Worm (Caenorhabditis elegans) whole organism, L1 larva: Measurements from ENCODE around the gene str-248.
"Not testable (repeated sequence)": the region's sequence is repeated elsewhere in the genome, so short reads cannot be mapped to it uniquely, and the experiment has no call there.

Experiments
- C16A3.4 ChIP-seq: fragments of 150-350 bp; optimal IDR thresholded peaks from 2 replicates; lab custom pipeline; 2014; ENCODE audit warnings: missing biosample characterization, missing genetic modification characterization
- C34B4.2 ChIP-seq: sonication (generic microtip); optimal IDR thresholded peaks from 2 replicates; lab custom pipeline; 2017; ENCODE audit warnings: mild to moderate bottlenecking, missing genetic modification characterization, missing compliant biosample characterization
- aha-1 ChIP-seq: fragments of 150-350 bp; optimal IDR thresholded peaks from 2 replicates; lab custom pipeline; 2014; ENCODE audit warnings: missing biosample characterization, missing genetic modification characterization
- aly-2 ChIP-seq: fragments of 150-350 bp; optimal IDR thresholded peaks from 2 replicates; lab custom pipeline; 2014; ENCODE audit warnings: missing biosample characterization, missing genetic modification characterization
- ceh-8 ChIP-seq: fragments of 200-800 bp; sonication (Bioruptor generic); optimal IDR thresholded peaks from 2 replicates; lab custom pipeline; 2018; ENCODE audit warnings: mild to moderate bottlenecking, missing genetic modification characterization, moderate library complexity, missing compliant biosample characterization
- ceh-88 ChIP-seq: fragments of 200-800 bp; sonication (Bioruptor generic); IDR thresholded peaks from 2 replicates; pipeline ENCODE4 v1.3.6; 2022; ENCODE audit warnings: missing genetic modification characterization, missing compliant biosample characterization
- ces-1 ChIP-seq: fragments of 150-350 bp; optimal IDR thresholded peaks from 2 replicates; lab custom pipeline; 2014; ENCODE audit warnings: missing biosample characterization, missing genetic modification reagents, missing genetic modification characterization
- efl-1 ChIP-seq, 4 experiments: fragments of 150-350 bp; optimal IDR thresholded peaks in 3 of 4; peaks in 1 of 4; 1 replicate in 1 of 4; 2 replicates in 3 of 4; lab custom pipeline; 2014; ENCODE audit warnings: missing biosample characterization in 2 of 4, missing genetic modification characterization in 2 of 4, missing genetic modification reagents in 2 of 4
- efl-3 ChIP-seq: fragments of 200-800 bp; sonication (Bioruptor generic); optimal IDR thresholded peaks from 2 replicates; lab custom pipeline; 2018; ENCODE audit warnings: mild to moderate bottlenecking, missing genetic modification characterization, missing compliant biosample characterization
- egl-27 ChIP-seq, 2 experiments: fragments of 150-350 bp in 1 of 2; sonication (generic microtip); optimal IDR thresholded peaks; 3 replicates each; lab custom pipeline; 2017 to 2018; ENCODE audit warnings: missing biosample characterization in 2 of 2, missing genetic modification characterization in 2 of 2, missing genetic modification reagents in 2 of 2
- fkh-8 ChIP-seq: sonication (generic microtip); optimal IDR thresholded peaks from 2 replicates; lab custom pipeline; 2016; ENCODE audit warnings: mild to moderate bottlenecking, missing genetic modification characterization, missing compliant biosample characterization
- hlh-4 ChIP-seq: sonication (generic microtip); optimal IDR thresholded peaks from 2 replicates; lab custom pipeline; 2016; ENCODE audit warnings: mild to moderate bottlenecking, missing genetic modification characterization, missing compliant biosample characterization
- hpl-2 ChIP-seq: fragments of 150-350 bp; optimal IDR thresholded peaks from 2 replicates; lab custom pipeline; 2014; ENCODE audit warnings: missing biosample characterization, missing genetic modification reagents, missing genetic modification characterization
- jun-1 ChIP-seq: fragments of 150-350 bp; optimal IDR thresholded peaks from 2 replicates; lab custom pipeline; 2014; ENCODE audit warnings: missing biosample characterization, missing genetic modification reagents, missing genetic modification characterization
- lin-14 ChIP-seq: fragments of 200-800 bp; sonication (Bioruptor generic); optimal IDR thresholded peaks from 2 replicates; lab custom pipeline; 2018; ENCODE audit warnings: mild to moderate bottlenecking, missing genetic modification characterization, moderate library complexity, missing compliant biosample characterization
- lsy-2 ChIP-seq, 2 experiments: fragments of 150-350 bp; optimal IDR thresholded peaks; 2 replicates each; lab custom pipeline; 2014; ENCODE audit warnings: missing biosample characterization in 2 of 2, missing genetic modification characterization in 2 of 2
- mab-9 ChIP-seq: fragments of 200-800 bp; sonication (Bioruptor generic); IDR thresholded peaks from 2 replicates; pipeline ENCODE4 v1.3.6; 2022; ENCODE audit warnings: missing genetic modification reagents, missing genetic modification characterization, missing compliant biosample characterization
- mdl-1 ChIP-seq, 2 experiments: fragments of 150-350 bp; optimal IDR thresholded peaks; 2 replicates each; lab custom pipeline; 2014 to 2017; ENCODE audit warnings: missing biosample characterization in 2 of 2, missing genetic modification characterization in 2 of 2, inconsistent platforms in 1 of 2
- mef-2 ChIP-seq: fragments of 150-350 bp; optimal IDR thresholded peaks from 2 replicates; lab custom pipeline; 2014; ENCODE audit warnings: missing biosample characterization, missing genetic modification characterization
- nhr-237 ChIP-seq: fragments of 150-350 bp; optimal IDR thresholded peaks from 2 replicates; lab custom pipeline; 2014; ENCODE audit warnings: missing biosample characterization, missing genetic modification characterization
- nhr-28 ChIP-seq: fragments of 150-350 bp; optimal IDR thresholded peaks from 2 replicates; lab custom pipeline; 2014; ENCODE audit warnings: missing biosample characterization, missing genetic modification characterization
- nhr-85 ChIP-seq: sonication (generic microtip); peaks from one replicate; lab custom pipeline; 2016; ENCODE audit warnings: missing genetic modification characterization, inconsistent platforms, missing compliant biosample characterization
- pag-3 ChIP-seq: sonication (generic microtip); optimal IDR thresholded peaks from 2 replicates; lab custom pipeline; 2017; ENCODE audit warnings: missing genetic modification characterization, mild to moderate bottlenecking, missing compliant biosample characterization, antibody characterized with exemption, borderline replicate concordance; ENCODE audit not compliant: insufficient read depth
- pqm-1 ChIP-seq: sonication (generic microtip); optimal IDR thresholded peaks from 3 replicates; lab custom pipeline; 2017; ENCODE audit warnings: missing biosample characterization, missing genetic modification characterization
- sox-4 ChIP-seq: sonication (generic microtip); optimal IDR thresholded peaks from 2 replicates; lab custom pipeline; 2016; ENCODE audit warnings: missing genetic modification characterization, missing compliant biosample characterization
- sptf-1 ChIP-seq: fragments of 150-350 bp; optimal IDR thresholded peaks from 2 replicates; lab custom pipeline; 2014; ENCODE audit warnings: missing biosample characterization, missing genetic modification characterization
- sup-37 ChIP-seq: fragments of 200-800 bp; sonication (Bioruptor generic); optimal IDR thresholded peaks from 2 replicates; lab custom pipeline; 2018; ENCODE audit warnings: mild to moderate bottlenecking, missing genetic modification characterization, missing compliant biosample characterization
- swsn-7 ChIP-seq: sonication (generic microtip); optimal IDR thresholded peaks from 2 replicates; lab custom pipeline; 2016; ENCODE audit warnings: missing genetic modification characterization, missing compliant biosample characterization
- tlp-1 ChIP-seq: fragments of 150-350 bp; optimal IDR thresholded peaks from 2 replicates; lab custom pipeline; 2014; ENCODE audit warnings: missing biosample characterization, missing genetic modification characterization
- unc-30 ChIP-seq: sonication (generic microtip); optimal IDR thresholded peaks from 2 replicates; lab custom pipeline; 2017; ENCODE audit warnings: missing biosample characterization, missing genetic modification characterization
- zag-1 ChIP-seq: fragments of 150-350 bp; optimal IDR thresholded peaks from 2 replicates; lab custom pipeline; 2014; ENCODE audit warnings: missing biosample characterization, missing genetic modification characterization
- ztf-11 ChIP-seq, 2 experiments: sonication (generic microtip); optimal IDR thresholded peaks; 2 replicates each; lab custom pipeline; 2016 to 2017; ENCODE audit warnings: missing genetic modification characterization in 2 of 2, missing biosample characterization in 1 of 2, missing compliant biosample characterization in 1 of 2

The str-248 gene

DNA sequence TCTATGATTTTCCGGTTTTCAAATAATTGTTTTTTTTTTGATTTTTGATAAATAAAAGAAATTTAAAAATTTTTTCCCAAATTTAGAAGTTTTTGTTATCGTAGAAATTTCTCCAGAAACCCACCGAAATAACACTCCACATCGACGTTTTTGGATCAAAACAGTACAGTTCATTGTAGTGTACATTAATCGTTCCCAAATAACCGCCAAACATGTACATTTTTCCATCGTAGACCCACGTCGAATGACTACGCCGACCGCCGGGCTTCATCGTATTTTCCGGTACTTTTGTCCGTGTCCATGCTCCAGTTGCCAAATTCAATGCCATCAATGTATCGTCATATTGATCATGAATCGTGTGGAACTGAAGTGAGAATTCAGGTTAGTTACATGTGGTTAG is 24.7 kb upstream of the str-248 start, which contains the start of gene F53E4.2:
F53E4.2 (plus strand) TSS at position 301 of the 400 bp plus-strand sequence.
- TF ChIP-seq sox-4: no peak
- no peak for TF ChIP-seq C16A3.4 (tag; lab: Kevin White, UChicago)
- TF ChIP-seq swsn-7 (tag; lab: Kevin White, UChicago): no peak
- TF ChIP-seq mdl-1 (tag; optimal IDR thresholded peaks at IDR 0.05; lab: Kevin White, UChicago): no peak
- no peak for TF ChIP-seq hpl-2 (GFP tag; lab: Kevin White, UChicago)
- TF ChIP-seq ces-1 (GFP tag; lab: Kevin White, UChicago): no peak

DNA sequence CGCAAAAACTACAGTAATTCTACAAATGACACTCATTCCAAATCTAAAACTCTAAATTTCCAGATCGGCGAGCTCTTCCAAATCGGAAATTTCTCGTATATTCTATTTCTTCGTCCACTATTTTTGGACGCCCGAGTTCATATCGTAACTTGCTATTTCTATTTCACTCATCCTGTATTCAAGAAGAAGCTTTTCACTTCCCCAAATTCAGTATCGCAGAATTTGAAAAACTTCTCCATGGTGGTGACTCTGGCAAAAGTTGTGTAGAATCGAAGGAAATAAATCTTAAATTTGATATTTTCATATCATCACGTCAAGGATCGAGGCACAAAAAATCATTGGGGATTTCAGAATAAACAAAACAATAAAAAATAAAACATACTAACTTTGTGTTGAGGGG is 22.7 kb upstream of the str-248 start:
- TF ChIP-seq nhr-85 (tag; lab: Kevin White, UChicago): peak; percentile 65
- TF ChIP-seq aha-1: no peak
- TF ChIP-seq nhr-237: no peak
- TF ChIP-seq efl-1 (optimal IDR thresholded peaks at IDR 0.05; lab: Kevin White, UChicago): no peak
- TF ChIP-seq efl-1 (GFP tag; optimal IDR thresholded peaks at IDR 0.05 in 1 of 2; lab: Kevin White, UChicago): peak in 1 of 2 experiments; percentile 81
- no peak for TF ChIP-seq jun-1 (tag; lab: Kevin White, UChicago)
- TF ChIP-seq ceh-8 (GFP tag; lab: Kevin White, UChicago): no peak
- no peak for TF ChIP-seq C16A3.4 (tag; lab: Kevin White, UChicago)
- TF ChIP-seq fkh-8: no peak
- TF ChIP-seq sup-37: no peak
- TF ChIP-seq mef-2 (tag; lab: Kevin White, UChicago): no peak
- no peak for TF ChIP-seq pag-3 (tag; lab: Kevin White, UChicago)
- no peak for TF ChIP-seq lin-14 (GFP tag; lab: Kevin White, UChicago)
- TF ChIP-seq aly-2 (tag; lab: Kevin White, UChicago): no peak
- TF ChIP-seq zag-1 (tag; lab: Kevin White, UChicago): no peak

DNA sequence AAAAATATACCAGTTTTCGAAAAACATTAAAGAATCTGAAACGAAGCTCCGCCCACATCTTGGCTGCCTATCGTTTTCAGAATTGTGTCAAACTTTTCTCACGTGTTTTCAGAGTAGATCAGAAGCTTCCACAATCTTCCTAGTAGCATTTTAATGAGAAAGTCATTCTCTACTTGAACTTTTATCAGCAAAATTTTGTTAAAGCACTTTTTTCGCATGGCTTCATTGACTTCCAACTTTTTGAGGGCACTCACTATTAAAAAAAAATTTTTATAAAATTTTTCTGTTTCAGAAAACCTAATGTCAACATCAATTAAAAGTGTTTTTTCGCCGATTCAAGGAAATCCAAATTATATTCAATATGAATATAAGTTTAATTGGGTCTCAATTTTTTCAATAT is 20.7 kb upstream of the str-248 start, which contains the start of gene sru-42:
sru-42 (plus strand) TSS at position 301 of the 400 bp plus-strand sequence.
- TF ChIP-seq fkh-8: peak; percentile 11
- no peak for TF ChIP-seq pqm-1 (tag; lab: Kevin White, UChicago)
- no peak for TF ChIP-seq unc-30

DNA sequence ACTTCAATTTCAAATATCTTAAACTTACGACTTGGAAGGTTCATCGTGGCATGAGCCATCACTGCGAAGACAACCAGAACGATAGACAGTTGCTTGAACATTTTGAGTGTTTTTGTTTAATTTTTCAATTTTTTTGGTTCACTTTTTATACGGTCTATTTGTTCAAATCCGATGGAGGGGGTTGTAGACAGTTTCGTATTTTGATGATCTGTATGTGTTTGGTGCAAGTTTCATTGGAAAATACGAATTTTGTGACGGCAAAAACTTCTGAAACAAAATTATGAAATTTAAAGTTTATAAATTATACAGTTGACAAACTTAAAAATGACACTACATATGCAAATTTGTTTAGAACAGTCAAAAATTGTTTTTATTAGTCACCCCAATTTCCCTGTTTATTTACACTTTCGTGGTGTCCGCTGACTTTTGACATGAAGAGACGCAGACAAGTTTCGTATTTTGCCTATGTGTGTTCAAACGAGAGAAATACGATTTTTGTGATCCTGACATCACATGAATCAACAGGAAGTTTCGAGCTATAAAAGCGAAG is 18.2 kb upstream of the str-248 start, which contains the start of the genes C55A1.7 and C55A1.6:
C55A1.7 (minus strand) TSS at position 101 of the 550 bp plus-strand sequence.
C55A1.6 (plus strand) TSS at position 500 of the 550 bp plus-strand sequence.
- not testable (repeated sequence) for TF ChIP-seq nhr-28 (tag; lab: Kevin White, UChicago); ceh-88 (GFP tag; lab: Robert Waterston, UW); lin-14 (GFP tag; lab: Kevin White, UChicago)
- TF ChIP-seq, all 84 proteins: peak for 0; not testable (repeated sequence) for 84

DNA sequence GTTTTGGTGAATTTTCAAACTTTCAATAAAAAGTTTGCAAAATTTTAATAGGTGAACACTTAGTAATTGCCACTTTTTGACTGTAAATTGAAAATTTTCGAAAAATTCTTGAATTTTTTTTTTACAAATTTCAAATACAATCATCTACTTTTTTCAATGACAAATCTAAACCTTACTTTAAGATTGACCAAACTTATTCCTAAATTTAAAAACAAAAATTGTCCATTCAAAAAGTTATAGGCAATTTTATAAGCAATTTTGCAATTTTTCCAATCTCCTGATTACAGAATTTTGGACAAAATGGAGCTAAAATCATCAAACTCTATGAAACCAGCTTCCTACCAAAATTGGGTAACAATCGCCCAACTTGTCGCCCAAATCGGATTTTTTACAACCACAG is 15.1 kb upstream of the str-248 start, which contains the start of gene str-23:
str-23 (plus strand) TSS at position 301 of the 400 bp plus-strand sequence.
- no peak for TF ChIP-seq lin-14 (GFP tag; lab: Kevin White, UChicago)
- TF ChIP-seq lsy-2 (tag; optimal IDR thresholded peaks at IDR 0.05; lab: Kevin White, UChicago): no peak
- TF ChIP-seq sptf-1: no peak
- TF ChIP-seq C34B4.2 (tag; lab: Kevin White, UChicago): no peak
- TF ChIP-seq egl-27 (tag; optimal IDR thresholded peaks at IDR 0.05; lab: Kevin White, UChicago): no peak
- no peak for TF ChIP-seq pqm-1 (tag; lab: Kevin White, UChicago)
- TF ChIP-seq tlp-1 (tag; lab: Kevin White, UChicago): no peak
- no peak for TF ChIP-seq hlh-4 (tag; lab: Kevin White, UChicago)
- TF ChIP-seq efl-3 (GFP tag; lab: Kevin White, UChicago): no peak

DNA sequence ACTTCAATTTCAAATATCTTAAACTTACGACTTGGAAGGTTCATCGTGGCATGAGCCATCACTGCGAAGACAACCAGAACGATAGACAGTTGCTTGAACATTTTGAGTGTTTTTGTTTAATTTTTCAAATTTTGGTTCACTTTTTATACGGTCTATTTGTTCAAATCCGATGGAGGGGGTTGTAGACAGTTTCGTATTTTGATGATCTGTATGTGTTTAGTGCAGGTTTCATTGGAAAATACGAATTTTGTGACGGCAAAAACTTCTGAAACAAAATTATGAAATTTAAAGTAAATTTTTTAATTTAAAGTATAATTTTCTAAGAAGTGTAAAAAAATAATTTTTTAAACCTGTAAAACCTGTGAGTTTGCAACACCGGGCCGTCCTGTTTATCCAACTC is 13.7 kb upstream of the str-248 start, which contains the start of gene C55A1.4:
C55A1.4 (minus strand) TSS at position 101 of the 400 bp plus-strand sequence.
- not testable (repeated sequence) for TF ChIP-seq mab-9 (GFP tag; lab: Robert Waterston, UW); ztf-11 (tag; optimal IDR thresholded peaks at IDR 0.05; lab: Kevin White, UChicago); hpl-2 (GFP tag; lab: Kevin White, UChicago)
